Fruit fly (Drosophila melanogaster) whole organism, larva: ENCODE data around the gene CG12099.

Experiments
- noc ChIP-seq: fragments of 200-800 bp; sonication (Bioruptor generic); optimal IDR thresholded peaks from 3 replicates; lab custom pipeline; 2019; ENCODE audit warnings: missing biosample characterization, mild to moderate bottlenecking, missing genetic modification characterization, moderate library complexity

Gene CG12099

dm6 chr3L:1546349-1547116, 11.8 kb downstream of the CG12099 start:
- peak; percentile 54 for TF ChIP-seq noc (tag; lab: Kevin White, UChicago)

- no peak for TF ChIP-seq noc (tag; lab: Kevin White, UChicago)
Measured at dm6 chr3L:1545693-1546329, 12.5 kb downstream of the CG12099 start, which contains the start of the genes CG32313 and Pcyt1. TSS of gene CG32313 (minus strand) at chr3L:1545743. TSS of gene Pcyt1 (plus strand) at chr3L:1546092.

- TF ChIP-seq noc (tag; lab: Kevin White, UChicago) = no peak
Measured at dm6 chr3L:1538314-1538854, 19.9 kb downstream of the CG12099 start.

dm6 chr3L:1537353-1537752, 20.9 kb downstream of the CG12099 start:
- TF ChIP-seq noc (tag; lab: Kevin White, UChicago) = no peak

- peak; percentile 74 for TF ChIP-seq noc (tag; lab: Kevin White, UChicago)
Measured at dm6 chr3L:1536487-1537337, 21.6 kb downstream of the CG12099 start, which contains the start of the genes CG12091 and pns. TSS of gene CG12091 (minus strand) at chr3L:1536835. TSS of gene pns (plus strand) at chr3L:1537137.

- no peak for TF ChIP-seq noc (tag; lab: Kevin White, UChicago)
Measured at dm6 chr3L:1533699-1534431, 24.4 kb downstream of the CG12099 start, which contains the start of gene Iml1. TSS of gene Iml1 (minus strand) at chr3L:1534034.

- TF ChIP-seq noc (tag; lab: Kevin White, UChicago) = no peak
Measured at dm6 chr3L:1531159-1531558, 27.1 kb downstream of the CG12099 start, which contains the start of gene Ir62a. TSS of gene Ir62a (minus strand) at chr3L:1531259.

- TF ChIP-seq noc (tag; lab: Kevin White, UChicago) = peak; percentile 72
Measured at dm6 chr3L:1518715-1519603, 39.3 kb downstream of the CG12099 start.

- TF ChIP-seq noc (tag; lab: Kevin White, UChicago) = no peak
Measured at dm6 chr3L:1517274-1518047, 40.8 kb downstream of the CG12099 start.

dm6 chr3L:1516631-1517273, 41.5 kb downstream of the CG12099 start, which contains the start of gene cue:
TSS of gene cue (minus strand) at chr3L:1517271.
- no peak for TF ChIP-seq noc (tag; lab: Kevin White, UChicago)

dm6 chr3L:1515820-1516540, 42.3 kb downstream of the CG12099 start:
- peak; percentile 81 for TF ChIP-seq noc (tag; lab: Kevin White, UChicago)
